Fruit fly (Drosophila melanogaster): Measurements from ENCODE around the gene Octalpha2R.

Gene Octalpha2R

dm6 chr3R:18758548-18759257 is 90.3 kb downstream of the Octalpha2R start, which contains the start of gene Epg5 (continued):
- no peak; the same call in 2 of the 3 replicates for TF ChIP-seq CG11093 (GFP tag; IDR thresholded peaks at IDR 0.05)
- no peak for TF ChIP-seq CG11398 (GFP tag; optimal IDR thresholded peaks at IDR 0.05)
- TF ChIP-seq CG34224 (GFP tag; IDR thresholded peaks at IDR 0.05; ENCODE audit: partially characterized antibody) = peak; percentile 97
- TF ChIP-seq CG6175 (GFP tag; IDR thresholded peaks at IDR 0.05) = 0 out of 3 replicates have a peak, but pooled peaks have one; percentile 50
- peak; percentile 9 for TF ChIP-seq gcm2 (GFP tag; optimal IDR thresholded peaks at IDR 0.05)
- TF ChIP-seq CG1792 (GFP tag; optimal IDR thresholded peaks at IDR 0.05) = peak; percentile 35
- TF ChIP-seq kah (GFP tag; optimal IDR thresholded peaks at IDR 0.05) = no peak
- TF ChIP-seq ab (GFP tag; optimal IDR thresholded peaks at IDR 0.05) = peak; percentile 64
- TF ChIP-seq Rx (GFP tag; IDR thresholded peaks at IDR 0.05) = peak; percentile 41; the same call in 1 of the 2 replicates
- no peak for TF ChIP-seq TFAM (GFP tag; optimal IDR thresholded peaks at IDR 0.05)
- TF ChIP-seq crc (GFP tag; optimal IDR thresholded peaks at IDR 0.05) = no peak
- peak; percentile 86 for TF ChIP-seq ems (GFP tag; optimal IDR thresholded peaks at IDR 0.05)
- TF ChIP-seq CrebB (tag; optimal IDR thresholded peaks at IDR 0.05) = no peak
- no peak for TF ChIP-seq Doc2 (GFP tag; IDR thresholded peaks at IDR 0.05)
- TF ChIP-seq Ets97D (GFP tag; optimal IDR thresholded peaks at IDR 0.05) = peak; percentile 76
- TF ChIP-seq Abd-B (GFP tag; optimal IDR thresholded peaks at IDR 0.05) = peak; percentile 96
- peak; percentile 98 for TF ChIP-seq hb (GFP tag; IDR thresholded peaks at IDR 0.05; ENCODE audit: partially characterized antibody)
- no peak for TF ChIP-seq CG4328 (GFP tag; optimal IDR thresholded peaks at IDR 0.05)
- peak; percentile 95 for TF ChIP-seq sens (GFP tag)
- peak; percentile 80 for TF ChIP-seq slou (GFP tag; optimal IDR thresholded peaks at IDR 0.05)
- peak; percentile 63 for TF ChIP-seq CG17328 (GFP tag; IDR thresholded peaks at IDR 0.05)
- TF ChIP-seq disco-r (GFP tag; optimal IDR thresholded peaks at IDR 0.05) = no peak
- peak; percentile 43 for TF ChIP-seq Drgx (GFP tag; IDR thresholded peaks at IDR 0.05)
- no peak for TF ChIP-seq D (optimal IDR thresholded peaks at IDR 0.05)
- no peak for TF ChIP-seq D (GFP tag; optimal IDR thresholded peaks at IDR 0.05)
- no peak for TF ChIP-seq dmrt99B (tag; optimal IDR thresholded peaks at IDR 0.05)
- TF ChIP-seq ssp (GFP tag; IDR thresholded peaks at IDR 0.05) = peak; percentile 62
- TF ChIP-seq pho (GFP tag; optimal IDR thresholded peaks at IDR 0.05) = peak; percentile 82
- TF ChIP-seq Awh (GFP tag; IDR thresholded peaks at IDR 0.05) = 0 out of 2 replicates have a peak, but pooled peaks have one; percentile 33
- peak; percentile 68; the same call in 1 of the 2 replicates for TF ChIP-seq rib (GFP tag; IDR thresholded peaks at IDR 0.05)
- TF ChIP-seq YL-1 (GFP tag; optimal IDR thresholded peaks at IDR 0.05) = peak; percentile 78
- TF ChIP-seq CG8281 (tag; optimal IDR thresholded peaks at IDR 0.05) = no peak
- peak; percentile 83 to 85 for TF ChIP-seq dpn (GFP tag; optimal IDR thresholded peaks at IDR 0.05)
- TF ChIP-seq pum (GFP tag; optimal IDR thresholded peaks at IDR 0.05) = peak; percentile 67
- no peak for TF ChIP-seq CG6765 (GFP tag; optimal IDR thresholded peaks at IDR 0.05)
- peak; percentile 45; the same call in 1 of the 2 replicates for TF ChIP-seq wor (GFP tag; IDR thresholded peaks at IDR 0.05)
- no peak; the same call in 2 of the 3 replicates for TF ChIP-seq CG11560 (tag; IDR thresholded peaks at IDR 0.05)
- peak; percentile 61; the same call in 1 of the 2 replicates for TF ChIP-seq ttk (GFP tag; IDR thresholded peaks at IDR 0.05)
- peak; percentile 55 for TF ChIP-seq MESR4 (GFP tag; optimal IDR thresholded peaks at IDR 0.05)
- TF ChIP-seq CG2129 (GFP tag; IDR thresholded peaks at IDR 0.05; ENCODE audit: partially characterized antibody) = peak; percentile 97
- no peak for TF ChIP-seq gt (GFP tag; IDR thresholded peaks at IDR 0.05)
- no peak for TF ChIP-seq ac (GFP tag; optimal IDR thresholded peaks at IDR 0.05)
- peak; percentile 42 for TF ChIP-seq CG16863 (GFP tag; optimal IDR thresholded peaks at IDR 0.05)
- TF ChIP-seq CG16815 (GFP tag; optimal IDR thresholded peaks at IDR 0.05) = peak; percentile 70
- no peak for TF ChIP-seq Gsc (GFP tag; IDR thresholded peaks at IDR 0.05)
- TF ChIP-seq CG9932 (GFP tag; IDR thresholded peaks at IDR 0.05) = peak; percentile 94
- peak; percentile 47; the same call in 1 of the 2 replicates for TF ChIP-seq CG8765 (GFP tag; IDR thresholded peaks at IDR 0.05)
- TF ChIP-seq CG4730 (GFP tag; IDR thresholded peaks at IDR 0.05) = 0 out of 2 replicates have a peak, but pooled peaks have one; percentile 19
- TF ChIP-seq CG4282 (GFP tag; optimal IDR thresholded peaks at IDR 0.05) = no peak
- no peak for TF ChIP-seq CG2199 (GFP tag; IDR thresholded peaks at IDR 0.05)
- TF ChIP-seq zfh2 (GFP tag; optimal IDR thresholded peaks at IDR 0.05) = peak; percentile 90

Data from whole organism, embryonic.